Fruit fly (Drosophila melanogaster): ENCODE measurements around the gene bnk.
A peak's percentile ranks its signal among the peaks of the same experiment; 100 is the strongest.

Gene bnk

dm6 chr3R:31218214-31218876 is 25.2 kb downstream of the bnk start (continued):
- TF ChIP-seq wor (GFP tag; IDR thresholded peaks at IDR 0.05) = no peak
- TF ChIP-seq CG7987 (GFP tag; optimal IDR thresholded peaks at IDR 0.05) = no peak
- no peak for TF ChIP-seq corto (GFP tag; optimal IDR thresholded peaks at IDR 0.05)
- no peak for TF ChIP-seq eyg (GFP tag; optimal IDR thresholded peaks at IDR 0.05)
- no peak for TF ChIP-seq Asciz (GFP tag; optimal IDR thresholded peaks at IDR 0.05)
- TF ChIP-seq Bdp1 (GFP tag; optimal IDR thresholded peaks at IDR 0.05) = no peak
- TF ChIP-seq CG10959 (GFP tag; IDR thresholded peaks at IDR 0.05) = no peak
- no peak for TF ChIP-seq Fer2 (tag; optimal IDR thresholded peaks at IDR 0.05)
- no peak for TF ChIP-seq tup (GFP tag; optimal IDR thresholded peaks at IDR 0.05)
- TF ChIP-seq Stat92E (GFP tag; optimal IDR thresholded peaks at IDR 0.05) = no peak
- TF ChIP-seq btn (GFP tag; optimal IDR thresholded peaks at IDR 0.05) = no peak
- TF ChIP-seq ase (GFP tag; IDR thresholded peaks at IDR 0.05) = no peak
- peak; percentile 96 for TF ChIP-seq YL-1 (GFP tag; optimal IDR thresholded peaks at IDR 0.05)
- TF ChIP-seq Scr (GFP tag; IDR thresholded peaks at IDR 0.05; ENCODE audit: partially characterized antibody) = no peak
- no peak for TF ChIP-seq CG10565 (GFP tag; optimal IDR thresholded peaks at IDR 0.05)
- TF ChIP-seq CG6272 (GFP tag; IDR thresholded peaks at IDR 0.05) = no peak
- no peak for TF ChIP-seq CG13123 (GFP tag; optimal IDR thresholded peaks at IDR 0.05)
- peak; percentile 55 for TF ChIP-seq sug (tag; optimal IDR thresholded peaks at IDR 0.05)
- TF ChIP-seq CG16863 (GFP tag; optimal IDR thresholded peaks at IDR 0.05) = no peak
- no peak for TF ChIP-seq CG10462 (GFP tag; optimal IDR thresholded peaks at IDR 0.05)
- no peak for TF ChIP-seq CG11093 (GFP tag; IDR thresholded peaks at IDR 0.05)
- TF ChIP-seq al (GFP tag; IDR thresholded peaks at IDR 0.05) = no peak
- peak; percentile 89 for TF ChIP-seq nerfin-1 (tag; optimal IDR thresholded peaks at IDR 0.05)
- no peak for TF ChIP-seq Dfd (GFP tag; optimal IDR thresholded peaks at IDR 0.05)
- TF ChIP-seq HmgD (GFP tag; optimal IDR thresholded peaks at IDR 0.05) = no peak
- no peak for TF ChIP-seq Trl (optimal IDR thresholded peaks at IDR 0.05)
- no peak for TF ChIP-seq Trl (GFP tag; optimal IDR thresholded peaks at IDR 0.05)
- TF ChIP-seq salm (tag; optimal IDR thresholded peaks at IDR 0.05) = peak; percentile 1
- no peak for TF ChIP-seq Xbp1 (GFP tag; optimal IDR thresholded peaks at IDR 0.05)
- TF ChIP-seq CG8290 (GFP tag; optimal IDR thresholded peaks at IDR 0.05) = no peak
- TF ChIP-seq CG8290 (tag; optimal IDR thresholded peaks at IDR 0.05) = peak in 1 of 2 experiments; percentile 17
- no peak for TF ChIP-seq Meics (GFP tag; optimal IDR thresholded peaks at IDR 0.05)
- no peak for TF ChIP-seq onecut (GFP tag; IDR thresholded peaks at IDR 0.05)
- TF ChIP-seq CG34422 (GFP tag; IDR thresholded peaks at IDR 0.05) = no peak
- TF ChIP-seq stc (GFP tag; IDR thresholded peaks at IDR 0.05) = no peak
- no peak for TF ChIP-seq CG31224 (GFP tag; IDR thresholded peaks at IDR 0.05)
- TF ChIP-seq emc (GFP tag; optimal IDR thresholded peaks at IDR 0.05) = no peak
- no peak for TF ChIP-seq CG4707 (GFP tag; optimal IDR thresholded peaks at IDR 0.05)
- no peak for TF ChIP-seq gem (tag; optimal IDR thresholded peaks at IDR 0.05)
- TF ChIP-seq CG17385 (GFP tag; optimal IDR thresholded peaks at IDR 0.05) = peak; percentile 47
- no peak for TF ChIP-seq Nf-YB (GFP tag; optimal IDR thresholded peaks at IDR 0.05)
- TF ChIP-seq CG6654 (GFP tag; optimal IDR thresholded peaks at IDR 0.05) = no peak
- no peak for TF ChIP-seq Xrp1 (GFP tag; IDR thresholded peaks at IDR 0.05)
- no peak for TF ChIP-seq sqz (GFP tag; optimal IDR thresholded peaks at IDR 0.05)
- TF ChIP-seq gcm (GFP tag; optimal IDR thresholded peaks at IDR 0.05) = no peak
- TF ChIP-seq mam (GFP tag; optimal IDR thresholded peaks at IDR 0.05) = no peak
- TF ChIP-seq hbn (GFP tag; IDR thresholded peaks at IDR 0.05; ENCODE audit: partially characterized antibody) = no peak
- TF ChIP-seq CG3847 (GFP tag; IDR thresholded peaks at IDR 0.05) = no peak
- no peak for TF ChIP-seq CG8089 (GFP tag; optimal IDR thresholded peaks at IDR 0.05)
- no peak for TF ChIP-seq CG4820 (GFP tag; optimal IDR thresholded peaks at IDR 0.05)
- TF ChIP-seq HmgZ (tag; optimal IDR thresholded peaks at IDR 0.05) = no peak
- TF ChIP-seq CG12391 (tag; optimal IDR thresholded peaks at IDR 0.05) = no peak
